Worm (Caenorhabditis elegans) whole organism, late embryonic: ENCODE results near the gene F39H12.1.

Experiments used
- C08G9.2 ChIP-seq: sonication (generic microtip); optimal IDR thresholded peaks from 2 replicates; lab custom pipeline; 2016; ENCODE audit warnings: mild to moderate bottlenecking, missing genetic modification characterization, moderate library complexity, missing compliant biosample characterization
- ceh-48 ChIP-seq: sonication (generic microtip); optimal IDR thresholded peaks from 2 replicates; lab custom pipeline; 2016; ENCODE audit warnings: missing genetic modification characterization, inconsistent platforms, missing compliant biosample characterization
- dmd-4 ChIP-seq: sonication (generic microtip); optimal IDR thresholded peaks from 2 replicates; lab custom pipeline; 2016; ENCODE audit warnings: borderline replicate concordance, missing genetic modification characterization, missing compliant biosample characterization
- dve-1 ChIP-seq: sonication (generic microtip); optimal IDR thresholded peaks from 2 replicates; lab custom pipeline; 2017; ENCODE audit warnings: antibody characterized with exemption, mild to moderate bottlenecking, missing genetic modification characterization, missing compliant biosample characterization
- fax-1 ChIP-seq: sonication (generic microtip); optimal IDR thresholded peaks from 2 replicates; lab custom pipeline; 2016; ENCODE audit warnings: missing genotype, missing genetic modification characterization, missing compliant biosample characterization
- hlh-15 ChIP-seq: sonication (generic microtip); optimal IDR thresholded peaks from 2 replicates; lab custom pipeline; 2016; ENCODE audit warnings: missing genetic modification characterization, missing compliant biosample characterization
- nfya-1 ChIP-seq: sonication (generic microtip); optimal IDR thresholded peaks from 2 replicates; lab custom pipeline; 2017; ENCODE audit warnings: missing genetic modification characterization, mild to moderate bottlenecking, missing compliant biosample characterization, antibody characterized with exemption, moderate library complexity
- pha-4 ChIP-seq: fragments of 150-350 bp; optimal IDR thresholded peaks from 2 replicates; lab custom pipeline; 2018; ENCODE audit warnings: missing biosample characterization, missing genetic modification reagents, missing genetic modification characterization
- tbx-2 ChIP-seq: sonication (generic microtip); optimal IDR thresholded peaks from 2 replicates; lab custom pipeline; 2016; ENCODE audit warnings: missing genetic modification characterization, missing compliant biosample characterization
- tbx-7 ChIP-seq: sonication (generic microtip); optimal IDR thresholded peaks from 2 replicates; lab custom pipeline; 2016; ENCODE audit warnings: missing genotype, missing genetic modification characterization, missing compliant biosample characterization
- ttx-3 ChIP-seq: sonication (generic microtip); optimal IDR thresholded peaks from 2 replicates; lab custom pipeline; 2016; ENCODE audit warnings: missing genetic modification reagents, missing genetic modification characterization, missing compliant biosample characterization
- unc-42 ChIP-seq: sonication (generic microtip); optimal IDR thresholded peaks from 2 replicates; lab custom pipeline; 2016; ENCODE audit warnings: missing genotype, missing genetic modification characterization, missing compliant biosample characterization
- unc-86 ChIP-seq: sonication (generic microtip); optimal IDR thresholded peaks from 2 replicates; lab custom pipeline; 2016; ENCODE audit warnings: missing genetic modification characterization, missing compliant biosample characterization

ce11 chrX:784853-785252 lies 49.7 kb upstream of the F39H12.1 start, which contains the start of gene T04G9.6:
- no peak for TF ChIP-seq dve-1 (tag; lab: Kevin White, UChicago)
- TF ChIP-seq hlh-15 (tag; lab: Kevin White, UChicago): no peak
- TF ChIP-seq unc-86: no peak
- no peak for TF ChIP-seq C08G9.2
- TF ChIP-seq dmd-4 (tag; lab: Kevin White, UChicago): no peak
- no peak for TF ChIP-seq unc-42 (tag; lab: Kevin White, UChicago)
- TF ChIP-seq ttx-3: no peak
- no peak for TF ChIP-seq tbx-2 (tag; lab: Kevin White, UChicago)
- TF ChIP-seq pha-4 (tag; lab: Kevin White, UChicago): no peak
- no peak for TF ChIP-seq tbx-7 (tag; lab: Kevin White, UChicago)
- TF ChIP-seq nfya-1: no peak
- no peak for TF ChIP-seq ceh-48 (tag; lab: Kevin White, UChicago)
- TF ChIP-seq fax-1 (tag; lab: Kevin White, UChicago): no peak
